Worm (Caenorhabditis elegans) whole organism, mixed stage, embryonic: Measurements from ENCODE around the gene F49E10.2.

Experiments
- mls-2 ChIP-seq: sonication (generic microtip); optimal IDR thresholded peaks from 2 replicates; lab custom pipeline; 2016; ENCODE audit warnings: mild to moderate bottlenecking, missing genetic modification characterization, moderate library complexity, missing compliant biosample characterization
- nhr-12 ChIP-seq: fragments of 150-350 bp; optimal IDR thresholded peaks from 2 replicates; lab custom pipeline; 2014; ENCODE audit warnings: missing biosample characterization, missing genetic modification characterization
- nhr-28 ChIP-seq: fragments of 150-350 bp; optimal IDR thresholded peaks from 2 replicates; lab custom pipeline; 2014; ENCODE audit warnings: missing biosample characterization, missing genetic modification characterization
- snpc-4 ChIP-seq: fragments of 150-350 bp; optimal IDR thresholded peaks from 2 replicates; lab custom pipeline; 2014; ENCODE audit warnings: missing biosample characterization, missing genetic modification characterization
- unc-39 ChIP-seq: fragments of 150-350 bp; optimal IDR thresholded peaks from 2 replicates; lab custom pipeline; 2014; ENCODE audit warnings: missing biosample characterization, missing genetic modification characterization
- ztf-11 ChIP-seq: fragments of 150-350 bp; optimal IDR thresholded peaks from 2 replicates; lab custom pipeline; 2014; ENCODE audit warnings: missing biosample characterization, missing genetic modification characterization

DNA sequence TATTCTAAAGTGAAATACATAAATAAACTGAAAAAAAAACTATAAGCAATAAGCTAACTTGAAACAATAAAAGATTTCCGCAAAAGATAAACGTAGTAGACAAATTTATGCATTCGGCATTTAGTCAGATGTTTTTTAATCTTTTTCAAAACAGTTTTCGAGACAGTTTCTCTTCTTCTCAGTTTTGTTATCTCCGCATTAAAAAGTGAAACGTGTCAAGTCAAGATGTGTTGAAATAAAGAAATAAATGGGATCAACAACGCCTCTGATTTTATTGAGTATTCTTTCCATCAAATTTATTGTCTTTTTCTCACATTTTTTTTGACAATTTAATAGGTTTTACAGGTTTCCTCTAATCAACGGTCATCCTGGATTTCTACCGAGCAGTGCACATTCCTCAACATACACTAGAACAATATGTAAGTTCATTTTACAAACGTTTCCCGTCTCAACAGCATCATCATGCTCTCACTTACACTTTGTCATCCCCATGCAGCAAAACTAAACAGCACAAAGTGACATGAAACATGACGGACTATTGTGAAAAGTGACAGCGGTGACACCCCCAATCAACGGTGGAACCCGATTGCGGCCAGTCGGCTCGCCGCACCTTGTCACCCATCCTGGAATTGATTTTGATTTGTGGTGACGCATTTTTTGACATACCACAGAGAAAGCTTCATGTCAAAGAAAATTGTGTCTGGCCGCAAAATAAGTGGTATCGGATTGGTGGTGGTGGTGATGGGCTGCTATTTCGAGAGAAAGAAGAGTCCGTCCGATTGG lies 35.5 kb upstream of the F49E10.2 start:
- TF ChIP-seq ztf-11 (tag; lab: Kevin White, UChicago) (no peak), mls-2 (tag; lab: Kevin White, UChicago) (no peak), nhr-28 (no peak), nhr-12 (tag; lab: Kevin White, UChicago) (no peak), snpc-4 (no peak), unc-39 (tag; lab: Kevin White, UChicago) (no peak)
